Fruit fly (Drosophila melanogaster): Measurements from ENCODE around the gene Gal.

Gene Gal

DNA sequence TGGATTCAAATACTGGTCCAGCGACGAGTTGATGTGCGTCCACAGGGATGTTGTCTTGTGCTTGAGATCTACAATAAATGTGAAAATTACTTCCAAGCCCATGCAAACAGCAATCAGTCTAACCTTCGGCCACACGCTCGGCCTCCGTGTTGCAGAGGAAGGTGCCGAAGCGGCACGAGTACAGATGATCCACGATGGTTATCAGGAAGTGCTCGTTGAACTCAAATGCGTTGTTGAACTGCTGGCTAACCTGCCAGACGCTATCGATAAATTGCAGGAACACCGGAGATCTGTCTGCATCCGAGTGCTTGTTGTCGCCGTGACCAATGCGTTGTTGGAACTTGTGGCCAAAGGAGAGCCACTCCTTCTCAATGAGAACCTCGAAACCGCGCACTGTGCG is 28.5 kb upstream of the Gal start:
- no peak for TF ChIP-seq CG5204 (GFP tag; optimal IDR thresholded peaks at IDR 0.05)
- TF ChIP-seq pad (GFP tag; optimal IDR thresholded peaks at IDR 0.05): no peak
- TF ChIP-seq bab1 (GFP tag; optimal IDR thresholded peaks at IDR 0.05): no peak
- TF ChIP-seq CG14711 (tag; optimal IDR thresholded peaks at IDR 0.05): no peak
- no peak for TF ChIP-seq CG7101 (tag; optimal IDR thresholded peaks at IDR 0.05)
- no peak for TF ChIP-seq CG11617 (GFP tag; optimal IDR thresholded peaks at IDR 0.05)
- no peak for TF ChIP-seq CG1620 (GFP tag; optimal IDR thresholded peaks at IDR 0.05)
- no peak for TF ChIP-seq cnc (optimal IDR thresholded peaks at IDR 0.05)
- TF ChIP-seq Clk (GFP tag; optimal IDR thresholded peaks at IDR 0.05): no peak
- no peak for TF ChIP-seq CG33017 (tag; optimal IDR thresholded peaks at IDR 0.05)
- no peak for TF ChIP-seq CG12768 (GFP tag; optimal IDR thresholded peaks at IDR 0.05)
- TF ChIP-seq kay (GFP tag; ENCODE audit: borderline replicate concordance): no peak
- TF ChIP-seq cic (GFP tag; optimal IDR thresholded peaks at IDR 0.05): no peak
- no peak for TF ChIP-seq Mnt (GFP tag; optimal IDR thresholded peaks at IDR 0.05)
- TF ChIP-seq tj (GFP tag; optimal IDR thresholded peaks at IDR 0.05): no peak

DNA sequence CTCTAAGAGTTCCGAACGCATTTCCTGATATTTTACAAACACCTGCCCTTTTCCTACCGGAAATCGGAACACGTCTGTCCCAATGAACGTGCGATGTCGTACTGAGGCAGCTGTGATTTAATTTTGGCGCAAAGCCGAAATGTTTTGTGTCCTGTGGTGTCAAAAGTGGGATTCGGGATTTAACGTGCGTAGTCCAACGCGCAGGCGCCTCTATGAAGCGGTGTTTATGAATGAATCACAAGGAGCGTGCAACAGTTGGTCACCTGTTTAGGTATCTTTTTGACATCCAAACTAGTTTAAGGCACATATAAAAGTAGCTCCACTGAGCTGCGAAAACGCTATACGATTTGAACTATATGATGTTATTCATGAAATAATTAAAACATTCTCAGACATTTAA is 27.7 kb upstream of the Gal start, which contains the start of gene CG9109:
CG9109 (minus strand) TSS at position 80 of the 400 bp plus-strand sequence.
- TF ChIP-seq tj (GFP tag; optimal IDR thresholded peaks at IDR 0.05) (no peak), Crg-1 (GFP tag; optimal IDR thresholded peaks at IDR 0.05) (no peak), ovo (GFP tag; optimal IDR thresholded peaks at IDR 0.05) (no peak), CG33017 (tag; optimal IDR thresholded peaks at IDR 0.05) (no peak), CG5204 (GFP tag; optimal IDR thresholded peaks at IDR 0.05) (no peak), Hr96 (GFP tag; optimal IDR thresholded peaks at IDR 0.05) (no peak)

- TF ChIP-seq CG5204 (GFP tag; optimal IDR thresholded peaks at IDR 0.05) (no peak), toe (GFP tag; optimal IDR thresholded peaks at IDR 0.05) (no peak), ovo (GFP tag; optimal IDR thresholded peaks at IDR 0.05) (no peak), Hr96 (GFP tag; optimal IDR thresholded peaks at IDR 0.05) (no peak), Clk (GFP tag; optimal IDR thresholded peaks at IDR 0.05) (no peak), kay (GFP tag; ENCODE audit: borderline replicate concordance) (no peak), CG14711 (tag; optimal IDR thresholded peaks at IDR 0.05) (no peak), CG7045 (GFP tag; optimal IDR thresholded peaks at IDR 0.05) (no peak), Mnt (GFP tag; optimal IDR thresholded peaks at IDR 0.05) (no peak), bab1 (GFP tag; optimal IDR thresholded peaks at IDR 0.05) (no peak), CG12768 (GFP tag; optimal IDR thresholded peaks at IDR 0.05) (no peak), tj (GFP tag; optimal IDR thresholded peaks at IDR 0.05) (no peak), cic (GFP tag; optimal IDR thresholded peaks at IDR 0.05) (no peak), cnc (optimal IDR thresholded peaks at IDR 0.05) (no peak), CG33017 (tag; optimal IDR thresholded peaks at IDR 0.05) (no peak), CG1620 (GFP tag; optimal IDR thresholded peaks at IDR 0.05) (no peak)
Observed at dm6 chr2L:6031838-6032237, 25.2 kb upstream of the Gal start.

DNA sequence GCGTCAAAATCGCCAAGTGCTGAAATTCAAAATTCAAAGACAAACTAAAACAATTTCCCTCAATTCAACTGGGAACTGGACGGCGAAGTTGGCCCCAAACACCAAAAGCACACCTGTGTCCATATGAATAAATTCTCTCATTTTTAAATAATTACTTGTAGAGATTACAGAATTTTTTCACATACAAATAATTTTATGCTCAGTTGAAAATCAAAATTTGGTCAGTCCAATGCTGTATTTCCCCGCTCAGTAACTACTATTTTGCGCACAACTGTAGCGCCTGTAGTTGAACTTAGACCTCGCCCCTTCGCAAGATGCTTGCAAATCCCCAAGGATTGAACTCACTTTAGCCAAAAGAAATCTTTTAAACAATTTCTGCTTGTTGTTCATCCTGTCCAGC is 22.1 kb upstream of the Gal start:
- TF ChIP-seq CG5204 (GFP tag; optimal IDR thresholded peaks at IDR 0.05) (no peak), CG14711 (tag; optimal IDR thresholded peaks at IDR 0.05) (no peak), tj (GFP tag; optimal IDR thresholded peaks at IDR 0.05) (no peak), ovo (GFP tag; optimal IDR thresholded peaks at IDR 0.05) (no peak), pad (GFP tag; optimal IDR thresholded peaks at IDR 0.05) (no peak), CG7101 (tag; optimal IDR thresholded peaks at IDR 0.05) (no peak), CG1620 (GFP tag; optimal IDR thresholded peaks at IDR 0.05) (no peak), Hr96 (GFP tag; optimal IDR thresholded peaks at IDR 0.05) (no peak), CG7045 (GFP tag; optimal IDR thresholded peaks at IDR 0.05) (no peak)

DNA sequence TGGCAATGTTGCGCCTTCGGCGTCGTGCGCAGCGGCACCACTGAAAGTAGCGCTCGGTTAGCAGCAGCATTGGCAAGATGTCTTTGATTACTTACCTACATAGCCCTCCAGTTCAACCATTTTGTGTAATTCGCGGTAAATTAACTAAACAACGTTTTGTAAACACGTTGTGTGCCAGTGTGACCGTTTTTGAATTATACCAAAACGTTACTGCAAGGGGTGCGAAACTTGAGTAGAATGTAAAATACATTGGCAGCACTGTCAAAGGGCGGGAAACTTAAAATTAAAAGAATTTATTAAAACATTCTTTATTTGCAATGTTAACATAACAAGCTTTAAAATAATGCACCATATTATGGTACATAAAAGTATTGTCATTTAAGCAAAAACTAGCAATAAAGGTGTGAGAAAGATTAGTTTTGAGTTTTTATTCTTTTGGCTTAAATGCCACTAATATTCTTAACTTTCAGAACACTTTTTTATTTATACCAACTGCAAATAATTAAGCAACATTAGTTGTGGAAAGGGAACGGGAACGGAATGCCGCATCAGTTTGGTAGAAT is 17.8 kb upstream of the Gal start, which contains the start of gene CG9107:
CG9107 (minus strand) TSS at position 195 of the 563 bp plus-strand sequence.
- TF ChIP-seq kay (GFP tag; ENCODE audit: borderline replicate concordance) (no peak), Crg-1 (GFP tag; optimal IDR thresholded peaks at IDR 0.05) (no peak), Mnt (GFP tag; optimal IDR thresholded peaks at IDR 0.05) (peak; percentile 54)

- TF ChIP-seq pad (GFP tag; optimal IDR thresholded peaks at IDR 0.05) (no peak), CG12768 (GFP tag; optimal IDR thresholded peaks at IDR 0.05) (no peak), CG5204 (GFP tag; optimal IDR thresholded peaks at IDR 0.05) (no peak), cnc (optimal IDR thresholded peaks at IDR 0.05) (no peak), ovo (GFP tag; optimal IDR thresholded peaks at IDR 0.05) (no peak), Crg-1 (GFP tag; optimal IDR thresholded peaks at IDR 0.05) (no peak), bab1 (GFP tag; optimal IDR thresholded peaks at IDR 0.05) (no peak), CG33017 (tag; optimal IDR thresholded peaks at IDR 0.05) (no peak), CG1620 (GFP tag; optimal IDR thresholded peaks at IDR 0.05) (no peak), Clk (GFP tag; optimal IDR thresholded peaks at IDR 0.05) (no peak), CG7045 (GFP tag; optimal IDR thresholded peaks at IDR 0.05) (no peak), CG7101 (tag; optimal IDR thresholded peaks at IDR 0.05) (no peak), CG14711 (tag; optimal IDR thresholded peaks at IDR 0.05) (no peak), tj (GFP tag; optimal IDR thresholded peaks at IDR 0.05) (no peak), cic (GFP tag; optimal IDR thresholded peaks at IDR 0.05) (no peak), toe (GFP tag; optimal IDR thresholded peaks at IDR 0.05) (no peak), kay (GFP tag; ENCODE audit: borderline replicate concordance) (no peak), CG11617 (GFP tag; optimal IDR thresholded peaks at IDR 0.05) (no peak), Mnt (GFP tag; optimal IDR thresholded peaks at IDR 0.05) (no peak), Hr96 (GFP tag; optimal IDR thresholded peaks at IDR 0.05) (no peak)
Observed at dm6 chr2L:6022793-6023192, 16.2 kb upstream of the Gal start.

DNA sequence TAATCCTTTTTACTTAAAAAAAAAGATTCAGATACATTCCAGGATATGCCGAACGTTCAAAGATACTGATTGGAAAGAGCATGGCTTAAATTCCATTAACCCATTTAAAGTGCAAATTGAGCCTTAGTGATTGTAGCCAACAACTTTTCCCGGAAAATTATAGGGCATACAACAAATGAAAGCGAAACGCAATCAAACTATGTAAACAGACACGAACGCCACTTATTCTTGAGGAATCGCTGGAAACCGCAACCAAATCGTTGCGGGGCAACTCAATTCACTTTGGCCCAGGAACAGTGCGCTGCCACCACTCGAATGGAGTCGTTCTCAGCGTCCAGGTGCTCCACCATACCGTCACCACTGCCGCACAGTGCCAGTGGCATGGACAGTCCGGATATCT is 13.9 kb upstream of the Gal start, which contains the start of gene CG13996:
CG13996 (plus strand) TSS at position 301 of the 400 bp plus-strand sequence.
- no peak for TF ChIP-seq CG12768 (GFP tag; optimal IDR thresholded peaks at IDR 0.05)
- no peak for TF ChIP-seq CG11617 (GFP tag; optimal IDR thresholded peaks at IDR 0.05)
- no peak for TF ChIP-seq kay (GFP tag; ENCODE audit: borderline replicate concordance)
- TF ChIP-seq tj (GFP tag; optimal IDR thresholded peaks at IDR 0.05): no peak
- TF ChIP-seq pad (GFP tag; optimal IDR thresholded peaks at IDR 0.05): no peak
- no peak for TF ChIP-seq Mnt (GFP tag; optimal IDR thresholded peaks at IDR 0.05)
- no peak for TF ChIP-seq CG33017 (tag; optimal IDR thresholded peaks at IDR 0.05)
- no peak for TF ChIP-seq toe (GFP tag; optimal IDR thresholded peaks at IDR 0.05)
- TF ChIP-seq CG7101 (tag; optimal IDR thresholded peaks at IDR 0.05): no peak
- TF ChIP-seq CG5204 (GFP tag; optimal IDR thresholded peaks at IDR 0.05): no peak
